Worm (Caenorhabditis elegans): ENCODE results near the gene cpsf-3.

- TF ChIP-seq elt-2 (tag; optimal IDR thresholded peaks at IDR 0.05) (no peak), unc-39 (tag; optimal IDR thresholded peaks at IDR 0.05) (no peak), aly-2 (tag; optimal IDR thresholded peaks at IDR 0.05) (no peak), nhr-12 (tag; optimal IDR thresholded peaks at IDR 0.05) (no peak), ceh-82 (tag; optimal IDR thresholded peaks at IDR 0.05) (no peak), pqm-1 (tag; optimal IDR thresholded peaks at IDR 0.05) (no peak), lin-15B (tag; optimal IDR thresholded peaks at IDR 0.05) (no peak), mdl-1 (tag; optimal IDR thresholded peaks at IDR 0.05) (no peak), nhr-237 (tag; optimal IDR thresholded peaks at IDR 0.05) (no peak), unc-62 (GFP tag; optimal IDR thresholded peaks at IDR 0.05) (no peak)
Observed at ce11 chrIV:13331285-13331684, 48.6 kb upstream of the cpsf-3 start, which contains the start of gene pqn-74.

Data from whole organism, L3 larva.